Comparison of ENCODE assay signal across 1 fruit fly cellular context in the genomic region with DNA sequence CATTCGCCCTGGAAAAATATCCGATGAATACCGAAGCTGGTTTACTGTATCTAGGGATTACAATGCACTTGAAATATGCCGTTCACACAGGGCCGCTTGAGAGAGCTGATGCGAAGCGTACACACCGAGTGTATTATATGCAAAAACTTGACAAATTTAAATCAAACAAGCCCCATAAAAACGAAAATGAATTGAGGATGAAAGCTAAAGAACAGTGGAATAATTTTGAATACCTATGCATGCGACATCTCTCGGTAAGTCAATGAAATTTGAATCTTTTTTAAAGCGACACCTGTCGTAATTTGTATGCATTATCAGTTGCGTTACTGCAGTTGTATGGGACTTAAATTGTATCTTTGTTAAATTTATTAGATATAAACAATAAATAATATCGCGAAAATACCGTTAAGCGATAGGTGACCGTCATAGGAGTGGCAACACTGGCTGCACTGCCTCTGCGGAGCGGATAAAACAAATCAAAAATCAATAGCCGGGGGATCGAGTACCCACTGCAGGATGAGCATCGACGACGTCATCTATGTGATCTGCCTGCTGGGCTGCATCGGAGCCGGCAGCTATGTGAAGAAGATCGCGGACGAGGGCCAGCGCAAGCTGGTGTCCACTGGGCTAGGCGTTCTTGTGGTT.
A peak's percentile ranks its signal among the peaks of the same experiment; 100 is the strongest.
TF ChIP-seq lines count a peak whose summit lies in the region.

Gene frj (plus strand): TSS at position 98 of the 645 bp plus-strand sequence.

TF ChIP-seq in whole organism, embryonic, 481 proteins besides CTCF, POLR2A, EP300 and RAD21 (continued from another document):
- TF ChIP-seq CG17802 (tag; optimal IDR thresholded peaks at IDR 0.05; lab: Kevin White, UChicago), result peak; percentile 95
- peak; percentile 10 for TF ChIP-seq exex (tag; optimal IDR thresholded peaks at IDR 0.05; lab: Kevin White, UChicago)
- TF ChIP-seq CG11560 (tag; IDR thresholded peaks at IDR 0.05; lab: Robert Waterston, UW), result no peak
- peak; percentile 33 for TF ChIP-seq Usf (GFP tag; optimal IDR thresholded peaks at IDR 0.05; lab: Kevin White, UChicago)
- peak; percentile 73 for TF ChIP-seq zen (tag; optimal IDR thresholded peaks at IDR 0.05; lab: Kevin White, UChicago)
- TF ChIP-seq dati (GFP tag; IDR thresholded peaks at IDR 0.05; lab: Robert Waterston, UW), result no peak
- TF ChIP-seq cad (GFP tag; optimal IDR thresholded peaks at IDR 0.05; lab: Kevin White, UChicago), result no peak
- TF ChIP-seq CG6765 (GFP tag; optimal IDR thresholded peaks at IDR 0.05; lab: Kevin White, UChicago), result no peak
- no peak for TF ChIP-seq ERR (GFP tag; optimal IDR thresholded peaks at IDR 0.05; lab: Kevin White, UChicago)
- TF ChIP-seq nom (GFP tag; optimal IDR thresholded peaks at IDR 0.05; lab: Kevin White, UChicago), result no peak
- TF ChIP-seq Dref (GFP tag; IDR thresholded peaks at IDR 0.05; lab: Robert Waterston, UW), result peak; percentile 51
- no peak for TF ChIP-seq CG2202 (tag; optimal IDR thresholded peaks at IDR 0.05; lab: Kevin White, UChicago)
- TF ChIP-seq Hmr (GFP tag; optimal IDR thresholded peaks at IDR 0.05; lab: Kevin White, UChicago), result peak; percentile 75
- TF ChIP-seq CG16863 (GFP tag; optimal IDR thresholded peaks at IDR 0.05; lab: Kevin White, UChicago), result peak; percentile 57
- peak; percentile 9 for TF ChIP-seq Neu2 (GFP tag; optimal IDR thresholded peaks at IDR 0.05; lab: Kevin White, UChicago; ENCODE audit: borderline replicate concordance)
- TF ChIP-seq CG4617 (GFP tag; optimal IDR thresholded peaks at IDR 0.05; lab: Kevin White, UChicago; ENCODE audit: borderline replicate concordance), result peak; percentile 73
- TF ChIP-seq CG6683 (GFP tag; optimal IDR thresholded peaks at IDR 0.05; lab: Kevin White, UChicago), result no peak
- TF ChIP-seq Sin3A (optimal IDR thresholded peaks at IDR 0.05; lab: Kevin White, UChicago), result peak; percentile 91
- TF ChIP-seq schlank (tag; optimal IDR thresholded peaks at IDR 0.05; lab: Kevin White, UChicago), result no peak
- peak; percentile 70 for TF ChIP-seq sob (GFP tag; IDR thresholded peaks at IDR 0.05; lab: Robert Waterston, UW)
- TF ChIP-seq CG9932 (GFP tag; IDR thresholded peaks at IDR 0.05; lab: Robert Waterston, UW), result peak; percentile 77
- TF ChIP-seq MBD-R2 (GFP tag; IDR thresholded peaks at IDR 0.05; lab: Robert Waterston, UW), result peak; percentile 56
- peak; percentile 21 for TF ChIP-seq luna (GFP tag; optimal IDR thresholded peaks at IDR 0.05; lab: Kevin White, UChicago)
- TF ChIP-seq psq (GFP tag; optimal IDR thresholded peaks at IDR 0.05; lab: Kevin White, UChicago), result peak; percentile 50
- peak; percentile 42 for TF ChIP-seq D19A (tag; optimal IDR thresholded peaks at IDR 0.05; lab: Kevin White, UChicago)
- TF ChIP-seq CG9437 (GFP tag; optimal IDR thresholded peaks at IDR 0.05; lab: Kevin White, UChicago), result peak; percentile 22
- TF ChIP-seq Dfd (GFP tag; optimal IDR thresholded peaks at IDR 0.05; lab: Kevin White, UChicago), result peak in 1 of 2 experiments; percentile 62
- peak; percentile 49 for TF ChIP-seq CG18262 (tag; optimal IDR thresholded peaks at IDR 0.05; lab: Kevin White, UChicago)
- TF ChIP-seq Ets97D (GFP tag; optimal IDR thresholded peaks at IDR 0.05; lab: Kevin White, UChicago), result peak; percentile 90
- no peak for TF ChIP-seq ham (GFP tag; IDR thresholded peaks at IDR 0.05; lab: Robert Waterston, UW)
- TF ChIP-seq E2f2 (GFP tag; IDR thresholded peaks at IDR 0.05; lab: Robert Waterston, UW), result peak; percentile 55
- TF ChIP-seq CoRest (tag; optimal IDR thresholded peaks at IDR 0.05; lab: Kevin White, UChicago), result peak; percentile 80
- TF ChIP-seq CG11085 (GFP tag; IDR thresholded peaks at IDR 0.05; lab: Robert Waterston, UW), result peak; percentile 61
- TF ChIP-seq CG34422 (GFP tag; IDR thresholded peaks at IDR 0.05; lab: Robert Waterston, UW), result peak; percentile 62; the same call in 1 of the 3 replicates
- TF ChIP-seq CG13775 (GFP tag; optimal IDR thresholded peaks at IDR 0.05; lab: Kevin White, UChicago), result peak; percentile 69
- TF ChIP-seq Ptx1 (GFP tag; IDR thresholded peaks at IDR 0.05; lab: Robert Waterston, UW), result peak; percentile 80
- peak; percentile 59 for TF ChIP-seq CG17328 (GFP tag; IDR thresholded peaks at IDR 0.05; lab: Robert Waterston, UW)
- peak; percentile 63 to 65 for TF ChIP-seq chif (GFP tag; optimal IDR thresholded peaks at IDR 0.05; lab: Kevin White, UChicago)
- peak; percentile 51; the same call in 1 of the 2 replicates for TF ChIP-seq ttk (GFP tag; IDR thresholded peaks at IDR 0.05; lab: Robert Waterston, UW)
- TF ChIP-seq CG4854 (GFP tag; optimal IDR thresholded peaks at IDR 0.05; lab: Kevin White, UChicago), result no peak
- no peak for TF ChIP-seq kay (GFP tag; optimal IDR thresholded peaks at IDR 0.05; lab: Kevin White, UChicago)
- no peak for TF ChIP-seq HLHmδ (GFP tag; optimal IDR thresholded peaks at IDR 0.05; lab: Kevin White, UChicago)
- TF ChIP-seq ewg (GFP tag; optimal IDR thresholded peaks at IDR 0.05; lab: Kevin White, UChicago), result peak; percentile 52
- TF ChIP-seq btn (GFP tag; optimal IDR thresholded peaks at IDR 0.05; lab: Kevin White, UChicago), result no peak
- TF ChIP-seq dpn (GFP tag; optimal IDR thresholded peaks at IDR 0.05; lab: Kevin White, UChicago), result peak; percentile 76 to 79
- peak; percentile 10 for TF ChIP-seq CG17385 (GFP tag; optimal IDR thresholded peaks at IDR 0.05; lab: Kevin White, UChicago)
- peak; percentile 33 for TF ChIP-seq Bteb2 (GFP tag; optimal IDR thresholded peaks at IDR 0.05; lab: Kevin White, UChicago)
- TF ChIP-seq CG17612 (GFP tag; IDR thresholded peaks at IDR 0.05; lab: Robert Waterston, UW), result no peak
- no peak for TF ChIP-seq CG11093 (GFP tag; IDR thresholded peaks at IDR 0.05; lab: Robert Waterston, UW)
- TF ChIP-seq Oli (tag; optimal IDR thresholded peaks at IDR 0.05; lab: Kevin White, UChicago), result peak; percentile 49
- TF ChIP-seq ab (GFP tag; optimal IDR thresholded peaks at IDR 0.05; lab: Kevin White, UChicago), result peak; percentile 33
- TF ChIP-seq phol (tag; optimal IDR thresholded peaks at IDR 0.05; lab: Kevin White, UChicago), result peak; percentile 80
- TF ChIP-seq Spps (tag; optimal IDR thresholded peaks at IDR 0.05; lab: Kevin White, UChicago), result no peak
- peak; percentile 58 for TF ChIP-seq oc (tag; optimal IDR thresholded peaks at IDR 0.05; lab: Kevin White, UChicago)
- TF ChIP-seq dan (GFP tag; IDR thresholded peaks at IDR 0.05; lab: Robert Waterston, UW), result no peak
- TF ChIP-seq CG10431 (GFP tag; optimal IDR thresholded peaks at IDR 0.05; lab: Kevin White, UChicago), result no peak
- TF ChIP-seq CG1602 (GFP tag; optimal IDR thresholded peaks at IDR 0.05; lab: Kevin White, UChicago), result peak; percentile 66
- TF ChIP-seq nmo (GFP tag; optimal IDR thresholded peaks at IDR 0.05; lab: Kevin White, UChicago), result peak; percentile 87
- TF ChIP-seq CG11398 (GFP tag; optimal IDR thresholded peaks at IDR 0.05; lab: Kevin White, UChicago), result peak; percentile 24
- TF ChIP-seq lbe (GFP tag; optimal IDR thresholded peaks at IDR 0.05; lab: Kevin White, UChicago), result peak; percentile 52
- peak; percentile 68 for TF ChIP-seq stwl (tag; optimal IDR thresholded peaks at IDR 0.05; lab: Kevin White, UChicago)
- TF ChIP-seq Mad (GFP tag; optimal IDR thresholded peaks at IDR 0.05; lab: Kevin White, UChicago), result peak; percentile 71
- peak; percentile 43 for TF ChIP-seq CG12104 (GFP tag; optimal IDR thresholded peaks at IDR 0.05; lab: Kevin White, UChicago)
- peak; percentile 76 for TF ChIP-seq CG33213 (GFP tag; optimal IDR thresholded peaks at IDR 0.05; lab: Kevin White, UChicago)
- TF ChIP-seq seq (GFP tag; IDR thresholded peaks at IDR 0.05; lab: Robert Waterston, UW), result no peak
- TF ChIP-seq chm (GFP tag; IDR thresholded peaks at IDR 0.05; lab: Robert Waterston, UW), result no peak
- no peak for TF ChIP-seq CkIIα-i1 (GFP tag; IDR thresholded peaks at IDR 0.05; lab: Robert Waterston, UW)
- TF ChIP-seq Rfx (GFP tag; IDR thresholded peaks at IDR 0.05; lab: Robert Waterston, UW), result peak; percentile 84
- peak; percentile 37 for TF ChIP-seq slou (GFP tag; optimal IDR thresholded peaks at IDR 0.05; lab: Kevin White, UChicago)
- no peak for TF ChIP-seq en (GFP tag; optimal IDR thresholded peaks at IDR 0.05; lab: Kevin White, UChicago)
- TF ChIP-seq HLH4C (GFP tag; IDR thresholded peaks at IDR 0.05; lab: Robert Waterston, UW; ENCODE audit: partially characterized antibody), result 0 out of 3 replicates have a peak, but pooled peaks have one; percentile 45
- no peak for TF ChIP-seq dimm (GFP tag; IDR thresholded peaks at IDR 0.05; lab: Robert Waterston, UW)
- no peak for TF ChIP-seq Adf1 (GFP tag; IDR thresholded peaks at IDR 0.05; lab: Robert Waterston, UW)
- TF ChIP-seq Lpt (GFP tag; optimal IDR thresholded peaks at IDR 0.05; lab: Kevin White, UChicago), result no peak
